Worm (Caenorhabditis elegans) whole organism, L4 larva: ENCODE measurements around the gene pho-1.

ENCODE experiments used
- F44E2.7 ChIP-seq: fragments of 200-800 bp; sonication (Bioruptor generic); IDR thresholded peaks from 2 replicates; pipeline ENCODE4 v2.1.2; 2022; ENCODE audit warnings: missing genetic modification characterization, missing compliant biosample characterization
- Y105C5A.15 ChIP-seq: fragments of 200-800 bp; sonication (Bioruptor generic); IDR thresholded peaks from 2 replicates; pipeline ENCODE4 v1.3.6; 2022; ENCODE audit warnings: missing genetic modification characterization, missing compliant biosample characterization
- aha-1 ChIP-seq: fragments of 150-350 bp; peaks from one replicate; lab custom pipeline; 2014; ENCODE audit warnings: missing biosample characterization, missing genetic modification characterization
- ama-1 ChIP-seq: fragments of 150-350 bp; optimal IDR thresholded peaks from 2 replicates; lab custom pipeline; 2014; ENCODE audit warnings: inconsistent platforms, mixed read lengths
- attf-4 ChIP-seq: sonication (generic microtip); optimal IDR thresholded peaks from 3 replicates; lab custom pipeline; 2017; ENCODE audit warnings: missing biosample characterization, missing genetic modification characterization
- ceh-28 ChIP-seq: fragments of 150-350 bp; optimal IDR thresholded peaks from 2 replicates; lab custom pipeline; 2014; ENCODE audit warnings: missing biosample characterization, missing genetic modification reagents, missing genetic modification characterization
- ceh-82 ChIP-seq: sonication (generic microtip); optimal IDR thresholded peaks from 2 replicates; lab custom pipeline; 2017; ENCODE audit warnings: missing biosample characterization, missing genetic modification characterization
- daf-8 ChIP-seq: fragments of 200-800 bp; sonication (Bioruptor generic); IDR thresholded peaks from 2 replicates; pipeline ENCODE4 v1.3.6; 2022; ENCODE audit warnings: missing genetic modification characterization, missing compliant biosample characterization
- dmd-8 ChIP-seq: fragments of 200-800 bp; sonication (Bioruptor generic); IDR thresholded peaks from 2 replicates; pipeline ENCODE4 v1.3.6; 2022; ENCODE audit warnings: missing genetic modification characterization, missing compliant biosample characterization
- lin-13 ChIP-seq: fragments of 150-350 bp; optimal IDR thresholded peaks from 2 replicates; lab custom pipeline; 2014; ENCODE audit warnings: missing biosample characterization, missing genetic modification reagents, missing genetic modification characterization
- nhr-11 ChIP-seq: fragments of 150-350 bp; optimal IDR thresholded peaks from 2 replicates; lab custom pipeline; 2014; ENCODE audit warnings: missing biosample characterization, missing genetic modification characterization
- nhr-48 ChIP-seq: sonication (generic microtip); optimal IDR thresholded peaks from 2 replicates; lab custom pipeline; 2016; ENCODE audit warnings: mild to moderate bottlenecking, missing genetic modification characterization, missing compliant biosample characterization
- snpc-4 ChIP-seq: fragments of 150-350 bp; optimal IDR thresholded peaks from 2 replicates; lab custom pipeline; 2014; ENCODE audit warnings: missing biosample characterization, missing genetic modification characterization
- zip-11 ChIP-seq: fragments of 200-800 bp; sonication (Bioruptor generic); IDR thresholded peaks from 2 replicates; pipeline ENCODE4 v1.3.6; 2022; ENCODE audit warnings: missing genetic modification characterization, missing compliant biosample characterization

- TF ChIP-seq dmd-8 (GFP tag; lab: Robert Waterston, UW) (no peak), zip-11 (GFP tag; lab: Robert Waterston, UW) (no peak), lin-13 (no peak), ceh-28 (tag; lab: Kevin White, UChicago) (no peak), Y105C5A.15 (no peak), aha-1 (peak; percentile 97), ceh-82 (no peak), daf-8 (GFP tag; lab: Robert Waterston, UW) (no peak), nhr-11 (no peak), F44E2.7 (GFP tag; lab: Robert Waterston, UW) (no peak), ama-1 (lab: Kevin White, UChicago) (no peak), attf-4 (no peak), nhr-48 (tag; lab: Kevin White, UChicago) (no peak), snpc-4 (no peak)
These were observed 36.2 kb upstream of the pho-1 start, which contains the start of gene drn-1 for ce11 chrII:5271729-5272322.
